In genomic region chrIII:6138457-6138856, ce11 we compare ENCODE assay signal across 2 worm cellular contexts.
TF ChIP-seq lines count a peak whose summit lies in the region.

No protein-coding gene starts in this region.

TF ChIP-seq in whole organism, L1 larva, 84 proteins besides CTCF, POLR2A, EP300 and RAD21 (continued from another document):
- TF ChIP-seq efl-1 (optimal IDR thresholded peaks at IDR 0.05; lab: Kevin White, UChicago) (no peak), efl-1 (GFP tag; optimal IDR thresholded peaks at IDR 0.05 in 1 of 2; lab: Kevin White, UChicago) (peak in 1 of 2 experiments; percentile 22), egl-27 (tag; optimal IDR thresholded peaks at IDR 0.05; lab: Kevin White, UChicago) (no peak), ceh-63 (GFP tag; optimal IDR thresholded peaks at IDR 0.05; lab: Kevin White, UChicago) (no peak), swsn-7 (tag; optimal IDR thresholded peaks at IDR 0.05; lab: Kevin White, UChicago) (no peak), vab-15 (tag; optimal IDR thresholded peaks at IDR 0.05; lab: Kevin White, UChicago) (no peak), pqm-1 (tag; optimal IDR thresholded peaks at IDR 0.05; lab: Kevin White, UChicago) (no peak), hlh-4 (tag; optimal IDR thresholded peaks at IDR 0.05; lab: Kevin White, UChicago) (no peak), egl-13 (tag; optimal IDR thresholded peaks at IDR 0.05; lab: Kevin White, UChicago) (no peak), aly-2 (tag; optimal IDR thresholded peaks at IDR 0.05; lab: Kevin White, UChicago) (no peak), rnt-1 (tag; optimal IDR thresholded peaks at IDR 0.05; lab: Kevin White, UChicago) (peak; percentile 50), ceh-8 (GFP tag; optimal IDR thresholded peaks at IDR 0.05; lab: Kevin White, UChicago) (no peak), lsy-2 (tag; optimal IDR thresholded peaks at IDR 0.05; lab: Kevin White, UChicago) (no peak), mep-1 (tag; optimal IDR thresholded peaks at IDR 0.05; lab: Kevin White, UChicago) (no peak), lin-39 (tag; optimal IDR thresholded peaks at IDR 0.05; lab: Kevin White, UChicago) (no peak), aha-1 (tag; optimal IDR thresholded peaks at IDR 0.05; lab: Kevin White, UChicago) (no peak), dsc-1 (tag; optimal IDR thresholded peaks at IDR 0.05; lab: Kevin White, UChicago) (peak; percentile 18), nhr-19 (GFP tag; conservative IDR thresholded peaks at IDR 0.05; lab: Robert Waterston, UW) (peak; percentile 39; the same call in 1 of the 2 replicates), fkh-10 (GFP tag; optimal IDR thresholded peaks at IDR 0.05; lab: Kevin White, UChicago) (no peak), lin-35 (GFP tag; optimal IDR thresholded peaks at IDR 0.05; lab: Kevin White, UChicago) (no peak), ets-5 (GFP tag; IDR thresholded peaks at IDR 0.05; lab: Robert Waterston, UW) (no peak), unc-62 (GFP tag; optimal IDR thresholded peaks at IDR 0.05; lab: Kevin White, UChicago) (no peak), nhr-11 (tag; optimal IDR thresholded peaks at IDR 0.05; lab: Kevin White, UChicago) (no peak), mdl-1 (tag; optimal IDR thresholded peaks at IDR 0.05; lab: Kevin White, UChicago) (no peak), ztf-4 (tag; optimal IDR thresholded peaks at IDR 0.05; lab: Kevin White, UChicago) (no peak), F16B12.6 (tag; optimal IDR thresholded peaks at IDR 0.05; lab: Kevin White, UChicago) (no peak), alr-1 (tag; optimal IDR thresholded peaks at IDR 0.05; lab: Kevin White, UChicago; ENCODE audit: borderline replicate concordance) (no peak), unc-130 (tag; optimal IDR thresholded peaks at IDR 0.05; lab: Kevin White, UChicago) (no peak), sup-37 (GFP tag; optimal IDR thresholded peaks at IDR 0.05; lab: Kevin White, UChicago) (no peak), nhr-47 (tag; optimal IDR thresholded peaks at IDR 0.05; lab: Kevin White, UChicago) (peak; percentile 18), unc-30 (tag; optimal IDR thresholded peaks at IDR 0.05; lab: Kevin White, UChicago) (no peak)
TF ChIP-seq in whole organism, L1 larva: peak in this region for 10.

TF ChIP-seq in whole organism, L3 larva, 47 proteins besides CTCF, POLR2A, EP300 and RAD21 (continued from another document):
- TF ChIP-seq lin-39 (tag; optimal IDR thresholded peaks at IDR 0.05; lab: Kevin White, UChicago), result peak; percentile 48
- TF ChIP-seq ztf-4 (tag; optimal IDR thresholded peaks at IDR 0.05; lab: Kevin White, UChicago), result no peak
- TF ChIP-seq nhr-28 (tag; optimal IDR thresholded peaks at IDR 0.05; lab: Kevin White, UChicago), result no peak
- TF ChIP-seq egl-27 (tag; optimal IDR thresholded peaks at IDR 0.05; lab: Kevin White, UChicago), result no peak
- no peak for TF ChIP-seq fkh-10 (GFP tag; optimal IDR thresholded peaks at IDR 0.05; lab: Kevin White, UChicago)
- TF ChIP-seq nhr-11 (tag; optimal IDR thresholded peaks at IDR 0.05; lab: Kevin White, UChicago), result no peak
- TF ChIP-seq mdl-1 (tag; optimal IDR thresholded peaks at IDR 0.05; lab: Kevin White, UChicago), result peak; percentile 29
- no peak for TF ChIP-seq ama-1 (optimal IDR thresholded peaks at IDR 0.05; lab: Kevin White, UChicago)
- no peak for TF ChIP-seq nhr-67 (tag; optimal IDR thresholded peaks at IDR 0.05; lab: Kevin White, UChicago)
- TF ChIP-seq elt-2 (tag; optimal IDR thresholded peaks at IDR 0.05; lab: Kevin White, UChicago), result no peak
TF ChIP-seq in whole organism, L3 larva: peak in this region for 4.
